Worm (Caenorhabditis elegans): ENCODE results near the gene bcc-1.

Gene bcc-1

ce11 chrIV:11038618-11038664, 53.9 kb downstream of the bcc-1 start, which contains the start of gene kdin-1:
kdin-1 (plus strand) TSS chrIV:11038655.
- no peak for TF ChIP-seq klf-2 (GFP tag; conservative IDR thresholded peaks at IDR 0.05)
- no peak for TF ChIP-seq T22C8.4 (GFP tag; IDR thresholded peaks at IDR 0.05)
- no peak for TF ChIP-seq tab-1 (GFP tag; IDR thresholded peaks at IDR 0.05)
- TF ChIP-seq ref-1 (GFP tag; conservative IDR thresholded peaks at IDR 0.05) = no peak
- TF ChIP-seq cog-1 (tag; optimal IDR thresholded peaks at IDR 0.05) = no peak
- no peak for TF ChIP-seq flt-1 (GFP tag; IDR thresholded peaks at IDR 0.05)
- no peak for TF ChIP-seq ztf-29 (GFP tag; IDR thresholded peaks at IDR 0.05)
- no peak for TF ChIP-seq ztf-23 (GFP tag; IDR thresholded peaks at IDR 0.05)
- no peak for TF ChIP-seq med-1 (GFP tag; optimal IDR thresholded peaks at IDR 0.05; ENCODE audit: insufficient read depth)

- TF ChIP-seq ref-1 (GFP tag; conservative IDR thresholded peaks at IDR 0.05) = no peak
- no peak for TF ChIP-seq T22C8.4 (GFP tag; IDR thresholded peaks at IDR 0.05)
- no peak for TF ChIP-seq ztf-29 (GFP tag; IDR thresholded peaks at IDR 0.05)
- no peak for TF ChIP-seq med-1 (GFP tag; optimal IDR thresholded peaks at IDR 0.05; ENCODE audit: insufficient read depth)
- TF ChIP-seq flt-1 (GFP tag; IDR thresholded peaks at IDR 0.05) = no peak
- TF ChIP-seq klf-2 (GFP tag; conservative IDR thresholded peaks at IDR 0.05) = no peak
- no peak for TF ChIP-seq cog-1 (tag; optimal IDR thresholded peaks at IDR 0.05)
- TF ChIP-seq ztf-23 (GFP tag; IDR thresholded peaks at IDR 0.05) = no peak
- TF ChIP-seq tab-1 (GFP tag; IDR thresholded peaks at IDR 0.05) = no peak
Measured at ce11 chrIV:11038218-11038617, 54.1 kb downstream of the bcc-1 start.

- TF ChIP-seq T22C8.4 (GFP tag; IDR thresholded peaks at IDR 0.05) = no peak
- no peak for TF ChIP-seq med-1 (GFP tag; optimal IDR thresholded peaks at IDR 0.05; ENCODE audit: insufficient read depth)
- TF ChIP-seq ztf-29 (GFP tag; IDR thresholded peaks at IDR 0.05) = no peak
- TF ChIP-seq ztf-23 (GFP tag; IDR thresholded peaks at IDR 0.05) = no peak
- no peak for TF ChIP-seq ref-1 (GFP tag; conservative IDR thresholded peaks at IDR 0.05)
- no peak for TF ChIP-seq klf-2 (GFP tag; conservative IDR thresholded peaks at IDR 0.05)
- TF ChIP-seq flt-1 (GFP tag; IDR thresholded peaks at IDR 0.05) = no peak
- TF ChIP-seq tab-1 (GFP tag; IDR thresholded peaks at IDR 0.05) = no peak
- TF ChIP-seq cog-1 (tag; optimal IDR thresholded peaks at IDR 0.05) = no peak
Measured at ce11 chrIV:11037118-11037719, 55.1 kb downstream of the bcc-1 start.

ce11 chrIV:11036222-11036621, 56.1 kb downstream of the bcc-1 start, which contains the start of gene fkb-1:
fkb-1 (plus strand) TSS chrIV:11036582.
- TF ChIP-seq med-1 (GFP tag; optimal IDR thresholded peaks at IDR 0.05; ENCODE audit: insufficient read depth) = no peak
- TF ChIP-seq ref-1 (GFP tag; conservative IDR thresholded peaks at IDR 0.05) = no peak
- TF ChIP-seq ztf-29 (GFP tag; IDR thresholded peaks at IDR 0.05) = no peak
- no peak for TF ChIP-seq tab-1 (GFP tag; IDR thresholded peaks at IDR 0.05)
- no peak for TF ChIP-seq T22C8.4 (GFP tag; IDR thresholded peaks at IDR 0.05)
- no peak for TF ChIP-seq ztf-23 (GFP tag; IDR thresholded peaks at IDR 0.05)
- no peak for TF ChIP-seq flt-1 (GFP tag; IDR thresholded peaks at IDR 0.05)
- TF ChIP-seq cog-1 (tag; optimal IDR thresholded peaks at IDR 0.05) = no peak
- no peak for TF ChIP-seq klf-2 (GFP tag; conservative IDR thresholded peaks at IDR 0.05)
